Worm (Caenorhabditis elegans) whole organism, L2 larva: ENCODE data around the gene nhr-135.
A peak's percentile ranks its signal among the peaks of the same experiment; 100 is the strongest.

Experiments
- ama-1 ChIP-seq: fragments of 150-350 bp; optimal IDR thresholded peaks from 2 replicates; lab custom pipeline; 2018; ENCODE audit warnings: inconsistent platforms
- blmp-1 ChIP-seq: sonication (generic microtip); optimal IDR thresholded peaks from 2 replicates; lab custom pipeline; 2017; ENCODE audit warnings: missing genetic modification characterization, mild to moderate bottlenecking, missing compliant biosample characterization, antibody characterized with exemption, moderate library complexity; ENCODE audit not compliant: insufficient read depth
- ceh-82 ChIP-seq: fragments of 150-350 bp; optimal IDR thresholded peaks from 2 replicates; lab custom pipeline; 2014; ENCODE audit warnings: missing biosample characterization, missing genetic modification characterization
- egl-27 ChIP-seq: sonication (generic microtip); optimal IDR thresholded peaks from 3 replicates; lab custom pipeline; 2017; ENCODE audit warnings: missing biosample characterization, missing genetic modification reagents, missing genetic modification characterization
- lin-39 ChIP-seq: fragments of 150-350 bp; optimal IDR thresholded peaks from 2 replicates; lab custom pipeline; 2014; ENCODE audit warnings: missing biosample characterization, missing genetic modification reagents, missing genetic modification characterization
- nhr-12 ChIP-seq: fragments of 150-350 bp; optimal IDR thresholded peaks from 2 replicates; lab custom pipeline; 2014; ENCODE audit warnings: missing biosample characterization, missing genetic modification characterization
- skn-1 ChIP-seq: sonication (generic microtip); optimal IDR thresholded peaks from 2 replicates; lab custom pipeline; 2017; ENCODE audit warnings: missing biosample characterization, missing genetic modification characterization
- sma-3 ChIP-seq: sonication (generic microtip); optimal IDR thresholded peaks from 2 replicates; lab custom pipeline; 2016; ENCODE audit warnings: missing genetic modification reagents, missing genetic modification characterization, missing compliant biosample characterization
- snpc-4 ChIP-seq: fragments of 150-350 bp; optimal IDR thresholded peaks from 2 replicates; lab custom pipeline; 2014; ENCODE audit warnings: missing biosample characterization, missing genetic modification characterization
- unc-55 ChIP-seq: fragments of 150-350 bp; sonication (generic microtip); optimal IDR thresholded peaks from 3 replicates; lab custom pipeline; 2014; ENCODE audit warnings: missing biosample characterization, missing genetic modification reagents, missing genetic modification characterization
- unc-62 ChIP-seq: fragments of 150-350 bp; optimal IDR thresholded peaks from 2 replicates; lab custom pipeline; 2014; ENCODE audit warnings: missing biosample characterization, missing genetic modification reagents, missing genetic modification characterization

DNA sequence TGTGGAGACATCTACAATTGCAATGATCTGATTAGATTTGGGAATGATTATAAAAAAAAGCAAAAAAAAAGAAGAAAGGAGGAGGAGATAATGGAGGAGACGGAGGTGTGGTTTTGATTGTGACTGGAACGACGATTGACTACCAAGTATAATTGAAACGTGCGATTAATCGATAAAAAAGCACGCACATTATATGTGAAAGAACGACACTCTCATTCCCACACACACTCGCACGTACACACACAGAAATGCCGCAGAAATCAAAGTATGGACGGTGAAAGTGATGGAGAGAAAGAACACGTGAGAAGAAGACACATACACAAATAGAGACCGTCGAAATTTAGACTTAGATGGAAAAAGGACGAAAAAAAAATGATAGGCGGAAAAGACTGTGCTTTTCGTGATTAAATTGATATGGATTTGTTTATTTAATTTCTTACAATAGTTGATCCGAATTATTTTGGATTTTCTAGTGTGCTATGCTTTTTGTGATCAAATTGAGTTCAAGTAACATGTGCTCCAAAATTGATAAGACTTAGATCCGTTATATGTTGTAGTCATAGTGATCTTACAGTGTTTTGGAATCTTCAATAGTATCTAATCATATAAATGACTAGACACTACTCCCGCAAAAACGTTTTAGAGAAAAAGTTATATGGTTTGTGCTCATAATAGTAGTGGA, at the start of gene nhr-135:
- TF ChIP-seq blmp-1 (tag; lab: Kevin White, UChicago): peak; percentile 92
- no peak for TF ChIP-seq nhr-12 (tag; lab: Kevin White, UChicago)
- TF ChIP-seq egl-27 (tag; lab: Kevin White, UChicago): peak; percentile 15
- TF ChIP-seq ceh-82 (tag; lab: Kevin White, UChicago): no peak
- no peak for TF ChIP-seq unc-62 (GFP tag; lab: Kevin White, UChicago)
- no peak for TF ChIP-seq unc-55 (GFP tag; lab: Kevin White, UChicago)
- no peak for TF ChIP-seq skn-1 (tag; lab: Kevin White, UChicago)
- no peak for TF ChIP-seq snpc-4 (tag; lab: Kevin White, UChicago)
- peak; percentile 5 for TF ChIP-seq ama-1 (lab: Kevin White, UChicago)
- no peak for TF ChIP-seq lin-39 (tag; lab: Kevin White, UChicago)
- TF ChIP-seq sma-3 (GFP tag; lab: Kevin White, UChicago): peak; percentile 70
